Fruit fly (Drosophila melanogaster) whole organism, pupa: ENCODE results near the gene Jon25Bii.

ENCODE experiments used
- CG10348 ChIP-seq: fragments of 200-800 bp; sonication (Bioruptor generic); IDR thresholded peaks from 2 replicates; pipeline ENCODE4 v1.3.6; 2022; ENCODE audit warnings: missing biosample characterization, missing genetic modification characterization
- CG12605 ChIP-seq: fragments of 200-800 bp; sonication (Bioruptor generic); IDR thresholded peaks from 2 replicates; pipeline ENCODE4 v1.3.6; 2022; ENCODE audit warnings: missing biosample characterization, missing genetic modification characterization
- CG13204 ChIP-seq: fragments of 200-800 bp; sonication (Bioruptor generic); optimal IDR thresholded peaks from 2 replicates; lab custom pipeline; 2018; ENCODE audit warnings: missing biosample characterization, mild to moderate bottlenecking, missing genetic modification characterization, moderate library complexity
- CG14655 ChIP-seq: fragments of 200-800 bp; sonication (Bioruptor generic); optimal IDR thresholded peaks from 3 replicates; lab custom pipeline; 2017; ENCODE audit warnings: mild to moderate bottlenecking, missing biosample characterization, missing genetic modification reagents, missing genetic modification characterization
- CG15710 ChIP-seq: fragments of 200-800 bp; sonication (Bioruptor generic); optimal IDR thresholded peaks from 2 replicates; lab custom pipeline; 2018; ENCODE audit warnings: missing biosample characterization, mild to moderate bottlenecking, missing genetic modification characterization, moderate library complexity
- CG17806 ChIP-seq: fragments of 200-800 bp; sonication (Bioruptor generic); optimal IDR thresholded peaks from 2 replicates; lab custom pipeline; 2018; ENCODE audit warnings: missing biosample characterization, mild to moderate bottlenecking, missing genetic modification characterization, moderate library complexity
- CG32121 ChIP-seq: fragments of 200-800 bp; sonication (Bioruptor generic); IDR thresholded peaks from 2 replicates; pipeline ENCODE4 v1.3.6; 2022; ENCODE audit warnings: missing biosample characterization, missing genetic modification characterization
- CG34367 ChIP-seq: fragments of 200-800 bp; sonication (Bioruptor generic); optimal IDR thresholded peaks from 2 replicates; lab custom pipeline; 2018; ENCODE audit warnings: missing biosample characterization, mild to moderate bottlenecking, missing genetic modification characterization
- CG4496 ChIP-seq: fragments of 200-800 bp; sonication (Bioruptor generic); IDR thresholded peaks from 3 replicates; pipeline ENCODE4 v1.3.6; 2022; ENCODE audit warnings: missing biosample characterization, missing genetic modification characterization
- CG8159 ChIP-seq: fragments of 200-800 bp; sonication (Bioruptor generic); optimal IDR thresholded peaks from 3 replicates; lab custom pipeline; 2018; ENCODE audit warnings: missing biosample characterization, mild to moderate bottlenecking, missing genetic modification characterization, moderate library complexity
- CG8301 ChIP-seq: fragments of 200-800 bp; sonication (Bioruptor generic); optimal IDR thresholded peaks from 2 replicates; lab custom pipeline; 2018; ENCODE audit warnings: missing biosample characterization, mild to moderate bottlenecking, missing genetic modification characterization
- CG9948 ChIP-seq: fragments of 200-800 bp; sonication (Bioruptor generic); optimal IDR thresholded peaks from 2 replicates; lab custom pipeline; 2018; ENCODE audit warnings: missing biosample characterization, mild to moderate bottlenecking, missing genetic modification characterization, moderate library complexity
- D1 ChIP-seq: fragments of 200-800 bp; sonication (Bioruptor generic); optimal IDR thresholded peaks from 2 replicates; lab custom pipeline; 2018; ENCODE audit warnings: missing biosample characterization, mild to moderate bottlenecking, missing genetic modification characterization, moderate library complexity
- EcR ChIP-seq: fragments of 200-800 bp; sonication (Bioruptor generic); optimal IDR thresholded peaks from 3 replicates; lab custom pipeline; 2019; ENCODE audit warnings: missing biosample characterization, missing genetic modification characterization, mild to moderate bottlenecking, moderate library complexity, missing genetic modification reagents
- Ets98B ChIP-seq: fragments of 200-800 bp; sonication (Bioruptor generic); IDR thresholded peaks from 2 replicates; pipeline ENCODE4 v1.3.6; 2022; ENCODE audit warnings: missing biosample characterization, missing genetic modification characterization
- Pif1A ChIP-seq: fragments of 200-800 bp; sonication (Bioruptor generic); optimal IDR thresholded peaks from 3 replicates; lab custom pipeline; 2016; ENCODE audit warnings: missing biosample characterization, missing genetic modification characterization
- Pif1B ChIP-seq: fragments of 200-800 bp; sonication (Bioruptor generic); optimal IDR thresholded peaks from 3 replicates; lab custom pipeline; 2016; ENCODE audit warnings: missing biosample characterization, missing genetic modification characterization
- Snoo ChIP-seq: fragments of 200-800 bp; sonication (Bioruptor generic); optimal IDR thresholded peaks from 3 replicates; lab custom pipeline; 2017; ENCODE audit warnings: missing biosample characterization, mild to moderate bottlenecking, missing genetic modification characterization, inconsistent platforms
- fd96Ca ChIP-seq: fragments of 200-800 bp; sonication (Bioruptor generic); IDR thresholded peaks from 3 replicates; pipeline ENCODE4 v1.3.6; 2022; ENCODE audit warnings: missing biosample characterization, missing genetic modification characterization
- gl ChIP-seq: fragments of 200-800 bp; sonication (Bioruptor generic); optimal IDR thresholded peaks from 2 replicates; lab custom pipeline; 2018; ENCODE audit warnings: missing biosample characterization, mild to moderate bottlenecking, missing genetic modification characterization
- rn ChIP-seq: fragments of 200-800 bp; sonication (Bioruptor generic); IDR thresholded peaks from 2 replicates; pipeline ENCODE4 v1.3.6; 2022; ENCODE audit warnings: missing biosample characterization, missing genetic modification characterization

The Jon25Bii gene

DNA sequence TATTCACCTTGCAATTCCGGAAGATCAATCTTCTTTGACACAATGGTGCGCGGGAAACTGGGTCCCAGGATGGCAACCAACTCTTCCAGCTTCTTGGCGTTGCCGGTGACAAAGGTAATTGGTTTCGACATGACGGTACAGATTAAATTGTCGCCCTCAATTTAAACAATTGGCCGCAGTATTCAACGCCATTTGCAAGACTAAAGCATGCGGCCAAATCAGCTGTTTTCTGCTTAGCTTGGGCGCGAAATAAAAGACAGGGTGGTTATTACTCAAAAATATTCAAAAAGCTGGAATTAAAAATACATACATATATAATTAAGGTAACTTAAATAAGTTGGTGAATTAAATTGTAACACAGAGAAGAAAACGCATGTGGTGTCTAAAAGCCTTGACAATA is 26.2 kb upstream of the Jon25Bii start, which contains the start of gene CG8891:
Gene CG8891 (minus strand): TSS at position 242 of the 400 bp plus-strand sequence.
- TF ChIP-seq CG12605 (GFP tag; lab: Robert Waterston, UW): no peak
- no peak for TF ChIP-seq rn (GFP tag; lab: Robert Waterston, UW)
- TF ChIP-seq CG8301: no peak
- TF ChIP-seq CG14655 (GFP tag; lab: Kevin White, UChicago): no peak
- no peak for TF ChIP-seq CG13204
- no peak for TF ChIP-seq Pif1B (GFP tag; lab: Kevin White, UChicago)
- TF ChIP-seq CG15710 (tag; lab: Kevin White, UChicago): no peak
- TF ChIP-seq CG34367 (tag; lab: Kevin White, UChicago): no peak
- no peak for TF ChIP-seq EcR
- no peak for TF ChIP-seq Pif1A (GFP tag; lab: Kevin White, UChicago)
- TF ChIP-seq Ets98B (GFP tag; lab: Robert Waterston, UW): no peak
- TF ChIP-seq CG10348: no peak
- no peak for TF ChIP-seq CG4496 (GFP tag; lab: Robert Waterston, UW)
- no peak for TF ChIP-seq CG8159 (tag; lab: Kevin White, UChicago)
- TF ChIP-seq D1 (tag; lab: Kevin White, UChicago): no peak

DNA sequence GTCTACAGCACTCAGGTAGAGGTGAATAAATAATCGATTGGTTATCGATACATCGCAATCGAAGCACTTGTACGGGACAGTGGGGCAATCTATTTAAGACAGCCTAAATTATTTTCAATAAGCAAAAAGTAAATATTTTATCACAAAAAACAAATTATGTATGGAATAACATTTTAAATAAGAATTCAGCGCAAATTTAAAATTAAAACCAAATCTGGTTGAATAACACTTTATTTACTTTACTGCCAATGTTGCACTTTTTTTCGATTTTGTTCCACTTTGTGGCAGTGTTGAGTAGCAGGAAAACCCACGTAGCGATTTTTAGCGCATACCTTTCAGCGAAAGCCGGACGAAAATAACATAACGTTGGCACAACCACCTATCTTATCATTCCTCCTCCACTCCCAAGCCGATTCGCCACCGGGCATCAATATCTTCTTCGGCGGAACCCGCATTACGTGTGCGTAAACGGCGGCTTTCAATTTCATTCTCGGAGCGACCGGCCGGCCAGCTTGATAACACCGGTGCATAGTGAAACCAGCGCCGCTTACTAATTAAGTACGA is 24.1 kb upstream of the Jon25Bii start, which contains the start of the genes Gmd and CG3792:
Gene Gmd (minus strand): TSS at position 36 of the 564 bp plus-strand sequence.
Gene CG3792 (plus strand): TSS at position 325 of the 564 bp plus-strand sequence.
- TF ChIP-seq CG17806 (tag; lab: Kevin White, UChicago): peak; percentile 91
- TF ChIP-seq CG34367 (tag; lab: Kevin White, UChicago): peak; percentile 85
- TF ChIP-seq CG32121 (GFP tag; lab: Robert Waterston, UW): peak; percentile 95
- peak; percentile 94 for TF ChIP-seq Ets98B (GFP tag; lab: Robert Waterston, UW)
- TF ChIP-seq Snoo (tag; lab: Kevin White, UChicago): peak; percentile 89
- no peak for TF ChIP-seq Pif1A (GFP tag; lab: Kevin White, UChicago)
- peak; percentile 95 for TF ChIP-seq CG8159 (tag; lab: Kevin White, UChicago)
- no peak for TF ChIP-seq D1 (tag; lab: Kevin White, UChicago)
- TF ChIP-seq CG9948: peak; percentile 89
- TF ChIP-seq gl: peak; percentile 81
- TF ChIP-seq Pif1B (GFP tag; lab: Kevin White, UChicago): no peak
- peak; percentile 92 for TF ChIP-seq CG8301
- TF ChIP-seq CG13204: no peak
- peak; percentile 87 for TF ChIP-seq CG10348
- TF ChIP-seq CG14655 (GFP tag; lab: Kevin White, UChicago): no peak
- peak; percentile 87 for TF ChIP-seq rn (GFP tag; lab: Robert Waterston, UW)
- peak; percentile 6 for TF ChIP-seq EcR
- peak; percentile 89 for TF ChIP-seq CG12605 (GFP tag; lab: Robert Waterston, UW)
- peak; percentile 87 for TF ChIP-seq CG15710 (tag; lab: Kevin White, UChicago)
- TF ChIP-seq fd96Ca (GFP tag; lab: Robert Waterston, UW): peak; percentile 84
- TF ChIP-seq CG4496 (GFP tag; lab: Robert Waterston, UW): peak; percentile 97

DNA sequence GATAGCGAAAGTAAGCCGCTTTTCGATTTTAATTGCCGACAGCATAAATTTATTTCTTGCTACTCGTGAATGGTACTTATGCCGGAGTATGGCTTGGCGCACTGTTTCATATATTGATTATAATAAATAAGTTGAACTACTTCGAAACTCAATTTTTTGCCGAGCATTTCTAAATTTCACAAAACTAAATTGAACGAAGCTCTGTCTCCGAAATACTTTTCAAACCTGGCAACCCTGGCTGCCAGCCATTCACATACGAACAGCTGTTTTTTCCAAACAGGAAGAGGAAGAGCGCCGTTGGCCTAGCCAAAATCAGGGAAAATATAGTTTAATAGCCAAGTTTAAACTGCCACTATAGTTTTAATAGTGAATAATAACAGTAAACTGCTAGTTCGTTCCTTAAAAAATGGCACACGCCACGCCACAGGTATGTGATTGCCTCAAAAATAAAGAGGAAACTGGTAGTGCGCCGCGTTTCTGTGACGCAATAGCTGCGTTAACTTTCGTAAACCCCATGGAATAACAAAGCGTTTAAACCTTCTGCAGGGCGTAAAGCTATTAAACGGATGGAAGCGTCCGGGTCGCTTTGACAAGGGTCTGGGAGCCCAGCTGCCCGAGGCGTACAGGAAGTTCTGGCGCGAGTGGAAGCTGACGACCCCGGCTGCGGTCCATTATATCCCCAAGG is 20.9 kb upstream of the Jon25Bii start, which contains the start of gene mRpL28:
Gene mRpL28 (plus strand): TSS at position 246 of the 685 bp plus-strand sequence.
- TF ChIP-seq fd96Ca (GFP tag; lab: Robert Waterston, UW) (peak; percentile 18; the same call in 1 of the 3 replicates), CG13204 (no peak), CG4496 (GFP tag; lab: Robert Waterston, UW) (0 out of 3 replicates have a peak, but pooled peaks have one; percentile 24), EcR (peak; percentile 70)

DNA sequence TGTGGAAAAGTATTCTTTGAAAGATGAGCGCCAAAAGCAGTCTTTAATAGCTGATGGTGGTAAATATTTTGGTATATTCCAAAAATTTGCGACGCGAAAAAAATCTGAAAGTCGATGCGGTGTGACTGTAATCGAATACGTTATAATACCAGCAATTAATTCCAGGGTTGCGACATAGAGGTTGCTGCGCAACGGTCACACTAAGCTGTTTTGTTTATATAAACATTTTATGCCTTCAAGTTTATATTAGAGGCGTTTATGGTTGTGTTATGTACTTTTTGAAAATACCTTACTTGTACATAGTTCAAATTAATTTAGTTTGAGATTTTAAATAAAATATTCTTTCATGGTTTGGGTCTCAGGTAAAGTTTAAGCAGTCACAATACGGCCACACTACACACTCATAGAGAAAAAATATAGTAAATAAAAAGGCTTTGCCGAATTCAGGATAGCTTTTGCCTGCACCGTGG is 18.4 kb upstream of the Jon25Bii start, which contains the start of gene CG14043:
Gene CG14043 (plus strand): TSS at position 374 of the 470 bp plus-strand sequence.
- TF ChIP-seq CG8301 (no peak), CG17806 (tag; lab: Kevin White, UChicago) (no peak), Pif1B (GFP tag; lab: Kevin White, UChicago) (no peak), D1 (tag; lab: Kevin White, UChicago) (no peak), CG34367 (tag; lab: Kevin White, UChicago) (no peak), fd96Ca (GFP tag; lab: Robert Waterston, UW) (no peak), CG4496 (GFP tag; lab: Robert Waterston, UW) (no peak), CG32121 (GFP tag; lab: Robert Waterston, UW) (no peak), CG12605 (GFP tag; lab: Robert Waterston, UW) (no peak), CG10348 (no peak), Snoo (tag; lab: Kevin White, UChicago) (no peak), Ets98B (GFP tag; lab: Robert Waterston, UW) (no peak), gl (no peak)

DNA sequence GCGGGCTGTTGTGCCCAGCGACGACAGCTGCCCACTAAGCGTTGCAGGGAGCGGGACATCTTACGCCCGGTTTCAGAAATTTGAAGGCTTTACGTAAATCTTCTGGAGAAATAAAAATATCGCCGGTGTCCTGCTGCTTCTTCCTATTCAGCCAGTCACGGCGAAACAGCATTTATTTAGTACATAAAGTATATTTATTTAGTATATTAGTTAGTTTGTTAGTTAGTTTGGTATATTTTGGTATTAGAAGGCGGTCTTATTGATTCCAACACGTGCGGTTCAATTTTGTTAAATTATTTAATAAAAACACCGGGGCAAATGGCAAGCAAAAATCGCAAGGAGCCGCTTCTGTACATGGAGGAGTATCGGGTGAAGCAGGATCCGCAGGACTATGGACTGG is 15.8 kb upstream of the Jon25Bii start, which contains the start of the genes Scox and Polr1C:
Gene Scox (minus strand): TSS at position 169 of the 400 bp plus-strand sequence.
Gene Polr1C (plus strand): TSS at position 238 of the 400 bp plus-strand sequence.
- TF ChIP-seq CG14655 (GFP tag; lab: Kevin White, UChicago): no peak
- TF ChIP-seq CG9948: no peak
- no peak for TF ChIP-seq CG34367 (tag; lab: Kevin White, UChicago)
- TF ChIP-seq rn (GFP tag; lab: Robert Waterston, UW): no peak
- no peak for TF ChIP-seq gl
- TF ChIP-seq CG13204: no peak
- TF ChIP-seq CG12605 (GFP tag; lab: Robert Waterston, UW): no peak
- TF ChIP-seq CG4496 (GFP tag; lab: Robert Waterston, UW): no peak
- no peak for TF ChIP-seq Ets98B (GFP tag; lab: Robert Waterston, UW)
- no peak for TF ChIP-seq CG15710 (tag; lab: Kevin White, UChicago)
- no peak for TF ChIP-seq CG10348
- no peak for TF ChIP-seq D1 (tag; lab: Kevin White, UChicago)
- TF ChIP-seq CG32121 (GFP tag; lab: Robert Waterston, UW): no peak
- no peak for TF ChIP-seq fd96Ca (GFP tag; lab: Robert Waterston, UW)
- no peak for TF ChIP-seq Pif1B (GFP tag; lab: Kevin White, UChicago)
- TF ChIP-seq CG8159 (tag; lab: Kevin White, UChicago): no peak
